Worm (Caenorhabditis elegans) whole organism, late embryonic: ENCODE data around the gene F18F11.4.

Experiments
- ceh-18 ChIP-seq: sonication (generic microtip); optimal IDR thresholded peaks from 2 replicates; lab custom pipeline; 2016; ENCODE audit warnings: missing genetic modification characterization, missing compliant biosample characterization
- ceh-30 ChIP-seq: fragments of 150-350 bp; optimal IDR thresholded peaks from 2 replicates; lab custom pipeline; 2014; ENCODE audit warnings: missing biosample characterization, missing genetic modification characterization
- dve-1 ChIP-seq: sonication (generic microtip); optimal IDR thresholded peaks from 2 replicates; lab custom pipeline; 2017; ENCODE audit warnings: antibody characterized with exemption, mild to moderate bottlenecking, missing genetic modification characterization, missing compliant biosample characterization
- fkh-10 ChIP-seq: fragments of 150-350 bp; optimal IDR thresholded peaks from 2 replicates; lab custom pipeline; 2014; ENCODE audit warnings: missing biosample characterization, missing genetic modification reagents, missing genetic modification characterization
- nfya-1 ChIP-seq: sonication (generic microtip); optimal IDR thresholded peaks from 2 replicates; lab custom pipeline; 2017; ENCODE audit warnings: missing genetic modification characterization, mild to moderate bottlenecking, missing compliant biosample characterization, antibody characterized with exemption, moderate library complexity
- npax-4 ChIP-seq: sonication (generic microtip); optimal IDR thresholded peaks from 2 replicates; lab custom pipeline; 2016; ENCODE audit warnings: missing genetic modification characterization, missing compliant biosample characterization
- pha-4 ChIP-seq: fragments of 150-350 bp; optimal IDR thresholded peaks from 2 replicates; lab custom pipeline; 2018; ENCODE audit warnings: missing biosample characterization, missing genetic modification reagents, missing genetic modification characterization
- pqm-1 ChIP-seq: sonication (generic microtip); optimal IDR thresholded peaks from 2 replicates; lab custom pipeline; 2016; ENCODE audit warnings: missing genetic modification characterization, missing compliant biosample characterization
- tbx-7 ChIP-seq: sonication (generic microtip); optimal IDR thresholded peaks from 2 replicates; lab custom pipeline; 2016; ENCODE audit warnings: missing genotype, missing genetic modification characterization, missing compliant biosample characterization
- ttx-3 ChIP-seq: sonication (generic microtip); optimal IDR thresholded peaks from 2 replicates; lab custom pipeline; 2016; ENCODE audit warnings: missing genetic modification reagents, missing genetic modification characterization, missing compliant biosample characterization

- TF ChIP-seq pha-4 (tag; lab: Kevin White, UChicago) (no peak), dve-1 (tag; lab: Kevin White, UChicago) (no peak), ceh-18 (tag; lab: Kevin White, UChicago) (no peak), fkh-10 (no peak), ceh-30 (tag; lab: Kevin White, UChicago) (no peak), pqm-1 (no peak), nfya-1 (no peak), tbx-7 (tag; lab: Kevin White, UChicago) (no peak), npax-4 (no peak), ttx-3 (tag; lab: Kevin White, UChicago) (no peak)
Observed at ce11 chrIV:303264-303663, 27.4 kb upstream of the F18F11.4 start.
